Fruit fly (Drosophila melanogaster) whole organism, embryonic: ENCODE measurements around the gene drn.

Source experiments
- Abd-B ChIP-seq: fragments of 200-800 bp; sonication (Bioruptor generic); optimal IDR thresholded peaks from 2 replicates; lab custom pipeline; 2018; ENCODE audit warnings: missing biosample characterization, mild to moderate bottlenecking, missing genetic modification characterization, moderate library complexity
- Aef1 ChIP-seq: fragments of 200-800 bp; sonication (Bioruptor generic); IDR thresholded peaks from 3 replicates; pipeline ENCODE4 v1.3.6; 2022; ENCODE audit warnings: missing biosample characterization, missing genetic modification characterization
- Asciz ChIP-seq: fragments of 200-800 bp; sonication (Bioruptor generic); optimal IDR thresholded peaks from 2 replicates; lab custom pipeline; 2017; ENCODE audit warnings: missing biosample characterization, mild to moderate bottlenecking, missing genetic modification characterization, missing genetic modification reagents
- Atf-2 ChIP-seq: fragments of 200-800 bp; sonication (Bioruptor generic); optimal IDR thresholded peaks from 2 replicates; lab custom pipeline; 2016; ENCODE audit warnings: missing biosample characterization, missing genetic modification characterization
- CG11398 ChIP-seq: fragments of 200-800 bp; sonication (Bioruptor generic); optimal IDR thresholded peaks from 2 replicates; lab custom pipeline; 2016; ENCODE audit warnings: missing biosample characterization, missing genetic modification characterization
- CG11456 ChIP-seq: fragments of 200-800 bp; sonication (Bioruptor generic); IDR thresholded peaks from 3 replicates; pipeline ENCODE4 v1.3.6; 2022; ENCODE audit warnings: missing biosample characterization, missing genetic modification characterization
- CG13296 ChIP-seq: fragments of 200-800 bp; sonication (Bioruptor generic); optimal IDR thresholded peaks from 3 replicates; lab custom pipeline; 2018; ENCODE audit warnings: missing biosample characterization, mild to moderate bottlenecking, missing genetic modification characterization
- CG14014 ChIP-seq: fragments of 200-800 bp; sonication (Bioruptor generic); IDR thresholded peaks from 2 replicates; pipeline ENCODE4 v1.3.6; 2022; ENCODE audit warnings: missing biosample characterization, missing genetic modification characterization
- CG15269 ChIP-seq: fragments of 200-800 bp; sonication (Bioruptor generic); optimal IDR thresholded peaks from 2 replicates; lab custom pipeline; 2018; ENCODE audit warnings: missing biosample characterization, mild to moderate bottlenecking, missing genetic modification characterization, moderate library complexity
- CG15696 ChIP-seq: fragments of 200-800 bp; sonication (Bioruptor generic); optimal IDR thresholded peaks from 2 replicates; lab custom pipeline; 2019; ENCODE audit warnings: missing biosample characterization, mild to moderate bottlenecking, missing genetic modification characterization, moderate library complexity
- CG1602 ChIP-seq: fragments of 200-800 bp; sonication (Bioruptor generic); optimal IDR thresholded peaks from 3 replicates; lab custom pipeline; 2016; ENCODE audit warnings: missing biosample characterization, missing genetic modification characterization
- CG18476 ChIP-seq: fragments of 200-800 bp; sonication (Bioruptor generic); optimal IDR thresholded peaks from 2 replicates; lab custom pipeline; 2016; ENCODE audit warnings: missing biosample characterization, mild to moderate bottlenecking, missing genetic modification characterization
- CG32767 ChIP-seq: fragments of 200-800 bp; sonication (Bioruptor generic); IDR thresholded peaks from 2 replicates; pipeline ENCODE4 v1.3.6; 2022; ENCODE audit warnings: missing biosample characterization, missing genetic modification characterization
- CG3281 ChIP-seq: fragments of 200-800 bp; sonication (Bioruptor generic); optimal IDR thresholded peaks from 3 replicates; lab custom pipeline; 2017; ENCODE audit warnings: missing biosample characterization, mild to moderate bottlenecking, missing genetic modification characterization
- CG3995 ChIP-seq: fragments of 200-800 bp; sonication (Bioruptor generic); optimal IDR thresholded peaks from 3 replicates; lab custom pipeline; 2016; ENCODE audit warnings: missing biosample characterization, missing genetic modification characterization
- CG4360 ChIP-seq: fragments of 200-800 bp; sonication (Bioruptor generic); IDR thresholded peaks from 2 replicates; pipeline ENCODE4 v1.3.6; 2022; ENCODE audit warnings: missing biosample characterization, missing genetic modification characterization
- CG6272 ChIP-seq: fragments of 200-800 bp; sonication (Bioruptor generic); IDR thresholded peaks from 2 replicates; pipeline ENCODE4 v1.3.6; 2022; ENCODE audit warnings: missing biosample characterization, missing genetic modification characterization
- CG7987 ChIP-seq: fragments of 200-800 bp; sonication (Bioruptor generic); optimal IDR thresholded peaks from 2 replicates; lab custom pipeline; 2018; ENCODE audit warnings: missing biosample characterization, mild to moderate bottlenecking, missing genetic modification characterization, moderate library complexity
- CG8388 ChIP-seq: fragments of 200-800 bp; sonication (Bioruptor generic); optimal IDR thresholded peaks from 2 replicates; lab custom pipeline; 2019; ENCODE audit warnings: missing biosample characterization, mild to moderate bottlenecking, missing genetic modification characterization, moderate library complexity
- CkIIα-i1 ChIP-seq: fragments of 200-800 bp; sonication (Bioruptor generic); IDR thresholded peaks from 2 replicates; pipeline ENCODE4 v1.3.6; 2022; ENCODE audit warnings: missing biosample characterization, missing genetic modification characterization
- Dek ChIP-seq: fragments of 200-800 bp; sonication (Bioruptor generic); optimal IDR thresholded peaks from 3 replicates; lab custom pipeline; 2019; ENCODE audit warnings: missing biosample characterization, mild to moderate bottlenecking, missing genetic modification characterization, moderate library complexity
- Dip2 ChIP-seq: fragments of 200-800 bp; sonication (Bioruptor generic); IDR thresholded peaks from 2 replicates; pipeline ENCODE4 v1.3.6; 2022; ENCODE audit warnings: missing biosample characterization, missing genetic modification characterization
- Dref ChIP-seq: fragments of 200-800 bp; sonication (Bioruptor generic); IDR thresholded peaks from 2 replicates; pipeline ENCODE4 v1.3.6; 2022; ENCODE audit warnings: missing biosample characterization, missing genetic modification characterization
- Fer1 ChIP-seq: fragments of 200-800 bp; sonication (Bioruptor generic); optimal IDR thresholded peaks from 2 replicates; lab custom pipeline; 2017; ENCODE audit warnings: missing biosample characterization, mild to moderate bottlenecking, missing genetic modification characterization
- HmgD ChIP-seq: fragments of 200-800 bp; sonication (Bioruptor generic); optimal IDR thresholded peaks from 3 replicates; lab custom pipeline; 2016; ENCODE audit warnings: missing biosample characterization, missing genetic modification characterization
- NC2α ChIP-seq: fragments of 200-800 bp; sonication (Bioruptor generic); optimal IDR thresholded peaks from 2 replicates; lab custom pipeline; 2016; ENCODE audit warnings: missing biosample characterization, missing genetic modification characterization
- Nf-YC ChIP-seq: fragments of 200-800 bp; optimal IDR thresholded peaks from 3 replicates; lab custom pipeline; 2019; ENCODE audit warnings: missing biosample characterization, mild to moderate bottlenecking, missing genetic modification characterization, moderate library complexity
- Opbp ChIP-seq: fragments of 200-800 bp; sonication (Bioruptor generic); IDR thresholded peaks from 3 replicates; pipeline ENCODE4 v1.3.6; 2022; ENCODE audit warnings: missing biosample characterization, missing genetic modification characterization; ENCODE audit not compliant: partially characterized antibody
- Sin3A ChIP-seq: fragments of >200 bp; optimal IDR thresholded peaks from 2 replicates; lab custom pipeline; 2018
- Xrp1 ChIP-seq: fragments of 200-800 bp; sonication (Bioruptor generic); IDR thresholded peaks from 2 replicates; pipeline ENCODE4 v1.3.6; 2022; ENCODE audit warnings: missing biosample characterization, missing genetic modification characterization
- crp ChIP-seq, 2 experiments: fragments of 200-800 bp; sonication (Bioruptor generic); optimal IDR thresholded peaks; 2 replicates in 1 of 2; 3 replicates in 1 of 2; lab custom pipeline; 2017; ENCODE audit warnings: missing biosample characterization in 2 of 2, missing genetic modification characterization in 2 of 2, mild to moderate bottlenecking in 1 of 2, moderate library complexity in 1 of 2
- da ChIP-seq: fragments of 200-800 bp; sonication (Bioruptor generic); optimal IDR thresholded peaks from 2 replicates; lab custom pipeline; 2016; ENCODE audit warnings: missing biosample characterization, missing genetic modification characterization
- eyg ChIP-seq: fragments of 200-800 bp; sonication (Bioruptor generic); optimal IDR thresholded peaks from 3 replicates; lab custom pipeline; 2016; ENCODE audit warnings: missing biosample characterization, missing genetic modification characterization
- gfzf ChIP-seq: fragments of 200-800 bp; sonication (Bioruptor generic); optimal IDR thresholded peaks from 2 replicates; lab custom pipeline; 2016; ENCODE audit warnings: missing biosample characterization, mild to moderate bottlenecking, missing genetic modification characterization, moderate library complexity
- gsb ChIP-seq: fragments of 200-800 bp; sonication (Bioruptor generic); IDR thresholded peaks from 2 replicates; pipeline ENCODE4 v1.3.6; 2022; ENCODE audit warnings: missing biosample characterization, missing genetic modification characterization
- kah ChIP-seq: fragments of 200-800 bp; sonication (Bioruptor generic); optimal IDR thresholded peaks from 2 replicates; lab custom pipeline; 2018; ENCODE audit warnings: missing biosample characterization, mild to moderate bottlenecking, missing genetic modification characterization
- ken ChIP-seq: fragments of 200-800 bp; sonication (Bioruptor generic); IDR thresholded peaks from 3 replicates; pipeline ENCODE4 v1.3.6; 2022; ENCODE audit warnings: missing biosample characterization, missing genetic modification characterization
- mam ChIP-seq: fragments of 200-800 bp; sonication (Bioruptor generic); optimal IDR thresholded peaks from 3 replicates; lab custom pipeline; 2016; ENCODE audit warnings: missing biosample characterization, missing genetic modification characterization
- nau ChIP-seq: fragments of 200-800 bp; sonication (Bioruptor generic); optimal IDR thresholded peaks from 3 replicates; lab custom pipeline; 2017; ENCODE audit warnings: missing biosample characterization, mild to moderate bottlenecking, missing genetic modification characterization, missing genetic modification reagents
- oc ChIP-seq: fragments of 200-800 bp; sonication (Bioruptor generic); optimal IDR thresholded peaks from 2 replicates; lab custom pipeline; 2018; ENCODE audit warnings: missing biosample characterization, mild to moderate bottlenecking, missing genetic modification characterization, moderate library complexity
- peb ChIP-seq: fragments of 200-800 bp; sonication (Bioruptor generic); IDR thresholded peaks from 2 replicates; pipeline ENCODE4 v1.3.6; 2022; ENCODE audit warnings: missing biosample characterization, missing genetic modification characterization
- prd ChIP-seq, 3 experiments: fragments of >200 bp in 2 of 3; fragments of 200-800 bp in 1 of 3; sonication (Bioruptor generic) in 1 of 3; optimal IDR thresholded peaks in 2 of 3; IDR thresholded peaks in 1 of 3; 2 replicates in 2 of 3; 3 replicates in 1 of 3; pipeline versions ENCODE4 v1.3.6 to Lab custom; 2017 to 2022; ENCODE audit warnings: missing biosample characterization in 1 of 3, missing genetic modification characterization in 1 of 3
- run ChIP-seq: fragments of 200-800 bp; sonication (Bioruptor generic); optimal IDR thresholded peaks from 3 replicates; lab custom pipeline; 2018; ENCODE audit warnings: missing biosample characterization, mild to moderate bottlenecking, missing genetic modification characterization
- sens-2 ChIP-seq: fragments of 200-800 bp; sonication (Bioruptor generic); IDR thresholded peaks from 2 replicates; pipeline ENCODE4 v1.3.6; 2022; ENCODE audit warnings: missing biosample characterization, missing genetic modification characterization
- sim ChIP-seq: fragments of 200-800 bp; sonication (Bioruptor generic); IDR thresholded peaks from 2 replicates; pipeline ENCODE4 v1.3.6; 2022; ENCODE audit warnings: missing biosample characterization, missing genetic modification characterization
- slbo ChIP-seq: fragments of 200-800 bp; sonication (Bioruptor generic); IDR thresholded peaks from 2 replicates; pipeline ENCODE4 v1.3.6; 2022; ENCODE audit warnings: missing biosample characterization, missing genetic modification characterization
- stwl ChIP-seq: fragments of 200-800 bp; sonication (Bioruptor generic); optimal IDR thresholded peaks from 3 replicates; lab custom pipeline; 2018; ENCODE audit warnings: missing biosample characterization, mild to moderate bottlenecking, missing genetic modification characterization, moderate library complexity
- tgo ChIP-seq: fragments of 200-800 bp; sonication (Bioruptor generic); IDR thresholded peaks from 3 replicates; pipeline ENCODE4 v1.3.6; 2022; ENCODE audit warnings: missing biosample characterization, missing genetic modification characterization
- toy ChIP-seq: fragments of 200-800 bp; sonication (Bioruptor generic); IDR thresholded peaks from 2 replicates; pipeline ENCODE4 v1.3.6; 2022; ENCODE audit warnings: missing biosample characterization, missing genetic modification characterization
- trh ChIP-seq: fragments of 200-800 bp; sonication (Bioruptor generic); optimal IDR thresholded peaks from 2 replicates; lab custom pipeline; 2016; ENCODE audit warnings: missing biosample characterization, missing genetic modification characterization
- vnd ChIP-seq: fragments of 200-800 bp; sonication (Bioruptor generic); IDR thresholded peaks from 3 replicates; pipeline ENCODE4 v1.3.6; 2022; ENCODE audit warnings: missing biosample characterization, missing genetic modification characterization; ENCODE audit not compliant: partially characterized antibody

The drn gene

dm6 chr3R:9393542-9394025, 53.6 kb downstream of the drn start (continued):
- TF ChIP-seq Opbp (GFP tag; lab: Robert Waterston, UW): no peak
- peak; percentile 82 for TF ChIP-seq Asciz (GFP tag; lab: Kevin White, UChicago)
- peak; percentile 33 for TF ChIP-seq NC2α (GFP tag; lab: Kevin White, UChicago)
- TF ChIP-seq Abd-B (GFP tag; lab: Kevin White, UChicago): peak; percentile 28
- TF ChIP-seq CG14014 (GFP tag; lab: Robert Waterston, UW): peak; percentile 71
- TF ChIP-seq CG8388 (GFP tag; lab: Kevin White, UChicago): peak; percentile 72
- peak; percentile 86 for TF ChIP-seq CG15696 (tag; lab: Kevin White, UChicago)
- TF ChIP-seq crp (GFP tag; optimal IDR thresholded peaks at IDR 0.05; lab: Kevin White, UChicago): no peak
- peak; percentile 55 for TF ChIP-seq CG13296
- no peak for TF ChIP-seq CG6272 (GFP tag; lab: Robert Waterston, UW)
- no peak for TF ChIP-seq run (tag; lab: Kevin White, UChicago)
- TF ChIP-seq Fer1 (GFP tag; lab: Kevin White, UChicago): peak; percentile 70
- TF ChIP-seq mam (GFP tag; lab: Kevin White, UChicago): peak; percentile 32
- TF ChIP-seq sens-2: peak; percentile 48
- no peak for TF ChIP-seq vnd (GFP tag; lab: Robert Waterston, UW)
- TF ChIP-seq Dip2: no peak
- no peak for TF ChIP-seq CG18476 (GFP tag; lab: Kevin White, UChicago)
- peak; percentile 3 for TF ChIP-seq trh (GFP tag; lab: Kevin White, UChicago)
- TF ChIP-seq tgo: peak; percentile 61; the same call in 2 of the 3 replicates
- TF ChIP-seq Dek: peak; percentile 36
- TF ChIP-seq Atf-2 (GFP tag; lab: Kevin White, UChicago): peak; percentile 40
- TF ChIP-seq prd (optimal IDR thresholded peaks at IDR 0.05; lab: Kevin White, UChicago): no peak
- TF ChIP-seq prd (GFP tag; IDR thresholded peaks at IDR 0.05; lab: Robert Waterston, UW): peak; percentile 70; the same call in 2 of the 3 replicates
- TF ChIP-seq Dref (GFP tag; lab: Robert Waterston, UW): no peak
- TF ChIP-seq Sin3A (lab: Kevin White, UChicago): no peak
- peak; percentile 7 for TF ChIP-seq CG11398 (GFP tag; lab: Kevin White, UChicago)
- TF ChIP-seq CG3995 (GFP tag; lab: Kevin White, UChicago): no peak
- no peak for TF ChIP-seq HmgD (GFP tag; lab: Kevin White, UChicago)
- TF ChIP-seq toy (GFP tag; lab: Robert Waterston, UW): no peak
- TF ChIP-seq Xrp1 (GFP tag; lab: Robert Waterston, UW): peak; percentile 92
- no peak for TF ChIP-seq CG11456 (GFP tag; lab: Robert Waterston, UW)
- peak; percentile 66 for TF ChIP-seq oc (tag; lab: Kevin White, UChicago)
- TF ChIP-seq kah (GFP tag; lab: Kevin White, UChicago): peak; percentile 64
- peak; percentile 55 for TF ChIP-seq CG15269 (tag; lab: Kevin White, UChicago)
- TF ChIP-seq CkIIα-i1 (GFP tag; lab: Robert Waterston, UW): no peak
- TF ChIP-seq CG32767: no peak
- peak; percentile 89 for TF ChIP-seq CG4360 (GFP tag; lab: Robert Waterston, UW)
- TF ChIP-seq stwl (tag; lab: Kevin White, UChicago): no peak
- peak; percentile 38; the same call in 1 of the 2 replicates for TF ChIP-seq gsb (GFP tag; lab: Robert Waterston, UW)
- TF ChIP-seq ken (GFP tag; lab: Robert Waterston, UW): peak; percentile 66; the same call in 2 of the 3 replicates
- TF ChIP-seq Nf-YC (tag; lab: Kevin White, UChicago): no peak
- TF ChIP-seq sim (GFP tag; lab: Robert Waterston, UW): peak; percentile 66
- TF ChIP-seq da: no peak
- no peak for TF ChIP-seq slbo (GFP tag; lab: Robert Waterston, UW)
- peak; percentile 64 for TF ChIP-seq CG3281 (GFP tag; lab: Kevin White, UChicago)
- peak; percentile 65 for TF ChIP-seq nau
- peak; percentile 60 for TF ChIP-seq CG1602
- peak; percentile 38 for TF ChIP-seq CG7987
- no peak for TF ChIP-seq Aef1
- TF ChIP-seq gfzf (GFP tag; lab: Kevin White, UChicago): no peak
- no peak for TF ChIP-seq eyg (GFP tag; lab: Kevin White, UChicago)
- peak; percentile 57; the same call in 1 of the 2 replicates for TF ChIP-seq peb (GFP tag; lab: Robert Waterston, UW)
